Worm (Caenorhabditis elegans): Measurements from ENCODE around the gene acdh-2.

acdh-2 gene

DNA sequence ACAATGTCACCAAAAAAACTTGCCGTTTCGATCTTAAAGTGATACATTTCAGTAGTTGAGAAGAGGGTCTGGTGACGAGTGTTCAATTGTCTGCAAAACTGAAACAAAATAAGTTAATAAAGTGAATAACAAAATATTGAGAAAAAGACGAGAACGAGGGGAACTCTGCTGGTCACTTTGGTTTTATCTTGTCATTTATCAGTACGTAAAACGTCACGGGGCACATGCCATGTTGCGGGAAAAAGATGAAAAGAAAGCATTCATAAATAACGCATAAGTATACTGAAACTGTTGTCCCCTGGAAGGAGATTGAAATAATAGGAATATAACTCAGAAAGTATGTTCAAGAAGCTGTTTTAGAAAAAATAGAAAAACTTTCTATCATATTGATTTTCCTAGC is 32.4 kb downstream of the acdh-2 start, which contains the start of gene sahd-1:
Gene sahd-1, minus strand, starts transcription at position 100 of the 400 bp plus-strand sequence.
- no peak for TF ChIP-seq ceh-45 (GFP tag; IDR thresholded peaks at IDR 0.05)
- peak; percentile 56 for TF ChIP-seq elt-2 (tag; optimal IDR thresholded peaks at IDR 0.05)
- no peak for TF ChIP-seq ama-1 (optimal IDR thresholded peaks at IDR 0.05)

ce11 chrII:5512473-5513097 is 34.7 kb downstream of the acdh-2 start:
- TF ChIP-seq elt-2 (tag; optimal IDR thresholded peaks at IDR 0.05) (peak; percentile 81), C08G9.2 (tag; optimal IDR thresholded peaks at IDR 0.05) (no peak)

ce11 chrII:5511417-5512353 is 35.6 kb downstream of the acdh-2 start:
- TF ChIP-seq tbx-2 (tag; optimal IDR thresholded peaks at IDR 0.05) (peak; percentile 33), F13H6.1 (tag; optimal IDR thresholded peaks at IDR 0.05) (no peak), ets-4 (tag; optimal IDR thresholded peaks at IDR 0.05) (peak; percentile 44), tbx-7 (tag; optimal IDR thresholded peaks at IDR 0.05) (peak; percentile 35), ceh-14 (tag; optimal IDR thresholded peaks at IDR 0.05) (peak; percentile 53), K09A11.1 (tag; optimal IDR thresholded peaks at IDR 0.05; ENCODE audit: insufficient read depth) (no peak), unc-42 (tag; optimal IDR thresholded peaks at IDR 0.05) (peak; percentile 60), syd-9 (tag; optimal IDR thresholded peaks at IDR 0.05) (no peak), C08G9.2 (tag; optimal IDR thresholded peaks at IDR 0.05) (peak; percentile 13), ref-2 (tag; optimal IDR thresholded peaks at IDR 0.05) (no peak), ceh-31 (tag; optimal IDR thresholded peaks at IDR 0.05) (peak; percentile 65)

DNA sequence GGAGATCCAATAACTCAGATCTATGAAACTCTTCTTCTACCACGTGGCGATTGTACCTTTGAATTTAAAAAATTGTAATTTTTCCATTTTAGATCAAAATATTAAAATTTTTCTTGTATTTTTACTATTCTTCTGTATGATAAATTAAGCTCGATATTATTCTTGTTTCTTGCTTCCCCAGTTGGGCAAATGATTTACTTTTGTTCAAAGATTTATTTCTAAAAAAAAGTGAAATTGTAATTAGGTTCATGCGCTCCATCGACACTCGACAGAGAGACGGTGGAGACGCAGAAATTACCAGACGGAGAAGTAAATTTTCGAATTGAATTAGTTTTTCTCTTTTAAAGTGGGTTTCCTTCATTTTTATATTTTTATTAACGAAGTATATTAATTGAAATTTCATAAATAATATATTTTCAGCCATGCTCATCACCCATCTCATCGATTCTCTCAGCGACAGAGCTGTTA is 41.4 kb downstream of the acdh-2 start, which contains the start of gene npp-24:
Gene npp-24, plus strand, starts transcription at position 51 of the 468 bp plus-strand sequence.
- TF ChIP-seq dmd-4 (tag; optimal IDR thresholded peaks at IDR 0.05; ENCODE audit: borderline replicate concordance) = no peak
- TF ChIP-seq ceh-6 (GFP tag; optimal IDR thresholded peaks at IDR 0.05) = no peak
- no peak for TF ChIP-seq dve-1 (tag; optimal IDR thresholded peaks at IDR 0.05)
- no peak for TF ChIP-seq odd-2 (tag; optimal IDR thresholded peaks at IDR 0.05)
- TF ChIP-seq elt-2 (tag; optimal IDR thresholded peaks at IDR 0.05) = peak; percentile 6
- no peak for TF ChIP-seq pros-1 (tag; optimal IDR thresholded peaks at IDR 0.05)

ce11 chrII:5503760-5504159 is 43.5 kb downstream of the acdh-2 start, which contains the start of gene cyp-44A1:
Gene cyp-44A1, plus strand, starts transcription at chrII:5504044.
- TF ChIP-seq elt-2 (tag; optimal IDR thresholded peaks at IDR 0.05) (peak; percentile 74), mec-3 (tag; optimal IDR thresholded peaks at IDR 0.05; ENCODE audit: borderline replicate concordance) (no peak)

DNA sequence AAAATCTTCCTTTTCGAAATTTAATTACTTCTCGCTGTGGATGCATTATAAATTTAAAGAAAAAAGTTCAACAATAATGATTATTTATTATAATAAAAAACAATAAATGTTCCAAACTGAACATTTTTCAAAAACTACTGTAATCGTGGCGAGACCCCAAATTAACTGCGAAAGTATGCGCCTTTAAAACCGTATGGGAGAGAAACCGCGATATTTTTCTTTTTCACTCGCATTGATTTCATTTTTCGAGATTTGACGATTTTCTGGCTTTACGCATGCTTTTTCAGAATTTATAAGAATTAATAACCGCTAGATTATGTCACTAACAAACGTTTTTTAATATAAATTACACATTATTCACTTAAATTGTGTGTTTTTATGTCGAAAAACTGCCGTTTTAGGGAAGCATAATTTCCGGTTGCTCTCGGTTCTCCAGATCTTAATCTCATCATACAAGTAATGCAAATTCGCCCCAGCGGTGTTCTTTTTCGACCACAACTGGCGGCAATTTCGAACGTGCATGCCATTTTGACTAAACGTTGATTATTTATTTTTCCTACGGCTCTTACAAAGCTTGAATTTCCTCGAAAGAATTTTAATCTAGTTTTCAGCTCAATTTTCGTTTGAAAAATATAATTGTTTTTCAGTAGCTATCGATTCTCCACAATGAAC is 46.2 kb downstream of the acdh-2 start, which contains the start of gene F12A10.8:
Gene F12A10.8, minus strand, starts transcription at position 79 of the 672 bp plus-strand sequence.
- peak; percentile 81 for TF ChIP-seq unc-42 (tag; optimal IDR thresholded peaks at IDR 0.05)
- TF ChIP-seq nhr-11 (tag; optimal IDR thresholded peaks at IDR 0.05) = no peak
- TF ChIP-seq unc-3 (GFP tag; conservative IDR thresholded peaks at IDR 0.05) = no peak
- no peak for TF ChIP-seq unc-3 (tag; optimal IDR thresholded peaks at IDR 0.05)

DNA sequence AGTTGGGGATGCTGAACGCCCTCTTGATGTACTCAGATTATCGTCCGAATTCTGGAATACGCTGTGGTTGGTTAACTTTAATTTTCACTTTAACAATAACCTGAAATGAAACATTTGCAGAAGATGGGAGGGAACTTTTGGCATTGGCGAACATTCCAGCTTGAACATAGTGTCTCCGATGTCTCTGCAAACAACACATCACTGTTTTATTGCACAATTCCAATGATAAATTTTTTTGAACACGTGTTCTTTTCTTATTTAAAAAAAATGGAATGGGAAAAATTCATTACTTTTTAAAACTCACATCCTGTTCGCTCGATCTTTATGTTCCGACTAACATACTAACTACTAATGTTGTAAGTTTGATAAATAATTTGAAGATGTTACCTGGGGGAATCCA is 46.8 kb downstream of the acdh-2 start, which contains the start of gene fzy-1:
Gene fzy-1, plus strand, starts transcription at position 301 of the 400 bp plus-strand sequence.
- no peak for TF ChIP-seq ceh-6 (GFP tag; optimal IDR thresholded peaks at IDR 0.05)
